Fruit fly (Drosophila melanogaster): ENCODE data around the gene Cyp6d5.

The Cyp6d5 gene

dm6 chr3R:14064158-14064969 is 35.3 kb downstream of the Cyp6d5 start:
- TF ChIP-seq pan (optimal IDR thresholded peaks at IDR 0.05) (no peak), Dll (optimal IDR thresholded peaks at IDR 0.05) (no peak), EcR (GFP tag; optimal IDR thresholded peaks at IDR 0.05) (no peak), psq (optimal IDR thresholded peaks at IDR 0.05) (no peak), CG8478 (optimal IDR thresholded peaks at IDR 0.05) (no peak), usp (GFP tag; optimal IDR thresholded peaks at IDR 0.05) (no peak)

- TF ChIP-seq CG8478 (optimal IDR thresholded peaks at IDR 0.05) (no peak), EcR (GFP tag; optimal IDR thresholded peaks at IDR 0.05) (no peak), usp (GFP tag; optimal IDR thresholded peaks at IDR 0.05) (no peak), pan (optimal IDR thresholded peaks at IDR 0.05) (no peak), psq (optimal IDR thresholded peaks at IDR 0.05) (no peak), Dll (optimal IDR thresholded peaks at IDR 0.05) (no peak)
These were observed 36.2 kb downstream of the Cyp6d5 start for dm6 chr3R:14065241-14065640.

- TF ChIP-seq Dll (optimal IDR thresholded peaks at IDR 0.05): no peak
- no peak for TF ChIP-seq EcR (GFP tag; optimal IDR thresholded peaks at IDR 0.05)
- TF ChIP-seq pan (optimal IDR thresholded peaks at IDR 0.05): no peak
- TF ChIP-seq psq (optimal IDR thresholded peaks at IDR 0.05): no peak
- TF ChIP-seq CG8478 (optimal IDR thresholded peaks at IDR 0.05): no peak
- no peak for TF ChIP-seq usp (GFP tag; optimal IDR thresholded peaks at IDR 0.05)
These were observed 39.0 kb downstream of the Cyp6d5 start for dm6 chr3R:14067904-14068636.

- TF ChIP-seq usp (GFP tag; optimal IDR thresholded peaks at IDR 0.05): no peak
- no peak for TF ChIP-seq pan (optimal IDR thresholded peaks at IDR 0.05)
- no peak for TF ChIP-seq psq (optimal IDR thresholded peaks at IDR 0.05)
- no peak for TF ChIP-seq CG8478 (optimal IDR thresholded peaks at IDR 0.05)
- no peak for TF ChIP-seq EcR (GFP tag; optimal IDR thresholded peaks at IDR 0.05)
- no peak for TF ChIP-seq Dll (optimal IDR thresholded peaks at IDR 0.05)
These were observed 41.1 kb downstream of the Cyp6d5 start for dm6 chr3R:14070096-14070495.

- TF ChIP-seq Dll (optimal IDR thresholded peaks at IDR 0.05) (no peak), EcR (GFP tag; optimal IDR thresholded peaks at IDR 0.05) (no peak), psq (optimal IDR thresholded peaks at IDR 0.05) (no peak), pan (optimal IDR thresholded peaks at IDR 0.05) (no peak), CG8478 (optimal IDR thresholded peaks at IDR 0.05) (no peak), usp (GFP tag; optimal IDR thresholded peaks at IDR 0.05) (no peak)
These were observed 41.6 kb downstream of the Cyp6d5 start for dm6 chr3R:14070664-14071063.

dm6 chr3R:14077026-14077425 is 48.0 kb downstream of the Cyp6d5 start:
- TF ChIP-seq pan (optimal IDR thresholded peaks at IDR 0.05): no peak
- TF ChIP-seq CG8478 (optimal IDR thresholded peaks at IDR 0.05): no peak
- TF ChIP-seq usp (GFP tag; optimal IDR thresholded peaks at IDR 0.05): no peak
- no peak for TF ChIP-seq Dll (optimal IDR thresholded peaks at IDR 0.05)
